Fruit fly (Drosophila melanogaster): Measurements from ENCODE around the gene CG13127.

Gene CG13127

DNA sequence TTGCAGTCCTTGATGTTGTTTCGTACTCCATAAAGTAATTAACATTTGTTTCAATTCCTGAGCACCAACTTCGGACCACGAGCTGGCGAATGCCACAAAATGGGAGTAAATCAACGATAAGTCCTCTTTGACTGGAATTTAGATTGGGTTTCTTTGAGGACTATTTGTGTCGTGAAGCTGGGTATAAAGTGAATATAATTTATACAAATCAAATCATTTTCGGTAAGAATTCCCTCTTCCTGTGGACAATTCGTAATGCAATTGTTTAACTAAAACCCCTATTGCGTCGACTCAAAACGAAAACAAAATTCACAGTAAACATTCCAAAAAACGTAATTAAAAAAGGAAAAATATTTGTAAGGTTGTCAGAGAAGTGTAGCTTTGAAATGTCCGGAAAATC lies at the start of gene CG13127:
TSS of gene CG13127 (plus strand) at position 301 of the 400 bp plus-strand sequence.
- TF ChIP-seq CG8478 (optimal IDR thresholded peaks at IDR 0.05) (no peak), CTCF (optimal IDR thresholded peaks at IDR 0.05) (no peak)

DNA sequence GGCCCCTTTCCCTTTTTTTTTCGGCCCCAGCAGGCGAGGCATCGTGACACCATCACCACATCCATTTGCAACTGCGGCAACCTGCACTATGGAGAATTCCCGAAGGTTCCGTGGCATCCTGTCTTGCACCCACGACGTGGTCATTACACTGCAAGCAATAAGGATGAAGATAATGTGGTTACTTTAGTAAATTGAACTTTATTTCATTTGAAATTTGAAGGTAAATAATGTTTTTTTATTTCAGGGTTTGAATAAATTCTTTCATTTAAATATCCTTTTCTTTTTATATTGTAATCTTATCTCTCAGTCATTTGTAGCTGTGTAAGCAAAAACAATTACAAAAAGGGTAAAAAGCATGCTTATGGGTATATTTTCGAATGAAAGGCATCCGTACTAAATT lies 44.7 kb upstream of the CG13127 start:
- TF ChIP-seq CG8478 (optimal IDR thresholded peaks at IDR 0.05) (no peak), CTCF (optimal IDR thresholded peaks at IDR 0.05) (no peak)

dm6 chr2L:9982516-9982915 lies 44.0 kb upstream of the CG13127 start:
- TF ChIP-seq CG8478 (optimal IDR thresholded peaks at IDR 0.05): no peak
- no peak for TF ChIP-seq CTCF (optimal IDR thresholded peaks at IDR 0.05)

- TF ChIP-seq CTCF (optimal IDR thresholded peaks at IDR 0.05) (no peak), CG8478 (optimal IDR thresholded peaks at IDR 0.05) (no peak)
Measured at dm6 chr2L:9984078-9984772, 42.3 kb upstream of the CG13127 start, which contains the start of gene bib. Gene bib (plus strand): TSS chr2L:9984645.

DNA sequence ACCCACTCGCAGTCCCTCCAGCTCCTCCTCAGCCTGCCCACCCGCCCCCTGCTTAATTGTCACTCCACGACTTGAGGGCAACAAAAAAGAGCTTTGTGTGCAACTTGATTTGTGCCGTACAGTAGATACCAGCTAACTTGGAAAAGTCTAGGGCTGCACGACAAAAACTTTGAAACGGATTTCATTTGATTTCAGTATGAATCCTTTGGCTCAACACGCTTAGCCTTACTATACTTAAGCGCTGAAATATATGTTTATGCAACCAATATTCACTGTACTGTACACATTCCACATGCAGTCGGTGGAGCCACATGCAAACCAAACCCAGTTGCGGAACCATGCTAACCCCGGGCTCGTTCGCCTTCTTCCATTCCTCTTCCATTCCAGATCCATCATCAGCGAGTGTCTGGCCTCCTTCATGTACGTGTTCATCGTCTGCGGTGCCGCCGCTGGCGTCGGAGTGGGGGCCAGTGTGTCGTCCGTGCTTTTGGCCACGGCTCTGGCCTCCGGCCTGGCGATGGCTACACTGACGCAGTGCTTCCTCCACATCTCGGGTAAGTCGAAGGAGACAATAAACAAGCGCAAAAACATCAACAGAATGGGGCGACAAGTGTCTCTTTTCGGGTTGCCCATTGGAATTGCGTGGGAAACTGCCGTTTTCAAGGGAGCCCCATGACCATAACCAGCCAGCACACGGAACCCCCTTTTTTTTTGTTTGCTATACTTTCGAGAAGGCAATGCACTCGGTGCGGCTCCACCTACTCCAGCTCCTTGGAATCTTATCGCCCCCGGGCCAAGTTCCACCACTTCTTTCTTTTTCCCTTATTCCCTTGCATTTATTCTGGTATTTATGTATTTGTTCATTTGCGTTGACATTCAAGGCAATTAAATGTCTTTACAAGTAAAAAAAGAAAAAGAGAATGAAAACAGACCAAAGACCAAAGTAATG lies 39.8 kb upstream of the CG13127 start:
- TF ChIP-seq CTCF (optimal IDR thresholded peaks at IDR 0.05) (no peak), CG8478 (optimal IDR thresholded peaks at IDR 0.05) (no peak)

DNA sequence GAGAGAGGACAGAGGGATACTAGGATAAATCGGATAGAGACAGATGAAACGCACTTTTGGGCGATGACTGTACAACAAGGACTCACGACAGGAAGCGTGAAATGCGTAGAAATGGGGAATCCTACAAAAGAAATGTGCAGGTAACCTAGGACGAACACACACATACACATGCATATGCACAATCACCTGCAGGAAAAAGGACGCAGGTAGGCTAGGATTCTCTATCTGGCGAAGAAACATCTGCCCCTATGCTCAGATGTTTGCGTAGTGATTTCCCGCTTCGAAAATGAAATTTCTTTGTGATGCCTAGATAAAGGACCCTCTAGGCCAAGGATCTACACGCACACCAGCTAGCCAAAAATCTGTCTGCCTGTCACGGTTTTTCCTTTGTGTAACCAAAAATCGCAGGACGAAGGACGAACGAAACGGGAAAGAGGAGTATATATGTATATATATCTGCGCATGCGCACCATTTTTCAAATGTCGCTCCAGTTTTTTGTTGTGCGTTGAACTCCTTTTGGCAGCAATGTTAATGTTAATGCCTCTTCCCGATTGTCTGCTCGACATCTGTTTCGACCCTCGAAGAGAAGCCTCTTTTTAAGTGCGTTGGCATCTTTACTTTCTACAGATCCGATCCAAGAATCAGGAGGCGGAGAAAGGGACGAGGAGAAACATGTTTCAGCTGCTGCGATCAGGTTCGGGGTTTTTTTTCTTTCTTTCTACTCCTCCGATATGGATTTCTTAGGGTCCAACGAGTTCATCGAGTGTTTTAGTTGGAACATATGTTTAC lies 38.1 kb upstream of the CG13127 start:
- TF ChIP-seq CG8478 (optimal IDR thresholded peaks at IDR 0.05) (no peak), CTCF (optimal IDR thresholded peaks at IDR 0.05) (no peak)

- TF ChIP-seq CTCF (optimal IDR thresholded peaks at IDR 0.05) (no peak), CG8478 (optimal IDR thresholded peaks at IDR 0.05) (no peak)
Measured at dm6 chr2L:9989275-9989674, 37.2 kb upstream of the CG13127 start.

DNA sequence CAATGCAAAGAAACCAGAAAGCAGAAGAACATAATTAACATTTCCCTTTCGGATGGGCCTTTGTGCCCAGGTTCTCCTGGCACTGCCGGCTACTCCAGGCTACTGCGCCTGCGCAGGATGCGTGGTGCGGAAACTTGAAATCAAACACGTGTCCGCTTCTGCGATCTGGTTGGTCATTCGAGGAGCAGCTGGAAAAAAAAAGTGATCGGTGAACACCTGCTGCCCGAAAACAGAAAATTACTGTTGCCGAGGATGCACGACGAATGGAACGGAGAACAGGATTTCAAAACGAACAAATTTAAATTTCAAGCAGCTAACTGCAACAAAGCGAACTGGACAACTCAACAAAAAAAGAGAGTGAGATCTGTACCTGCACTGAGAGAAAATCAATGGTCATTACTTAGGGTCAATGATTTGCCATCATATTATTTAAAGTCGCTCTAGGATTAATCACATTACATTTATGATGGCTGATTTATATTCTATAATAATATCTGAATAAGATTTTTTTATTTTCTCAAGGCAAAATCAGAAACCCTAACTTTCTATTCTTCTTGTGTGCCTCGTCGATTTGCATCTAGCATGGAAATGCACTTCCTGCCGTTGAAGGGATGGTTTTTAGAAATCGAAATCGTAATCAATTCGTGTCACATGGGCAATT lies 36.5 kb upstream of the CG13127 start:
- TF ChIP-seq CG8478 (optimal IDR thresholded peaks at IDR 0.05) (no peak), CTCF (optimal IDR thresholded peaks at IDR 0.05) (no peak)

DNA sequence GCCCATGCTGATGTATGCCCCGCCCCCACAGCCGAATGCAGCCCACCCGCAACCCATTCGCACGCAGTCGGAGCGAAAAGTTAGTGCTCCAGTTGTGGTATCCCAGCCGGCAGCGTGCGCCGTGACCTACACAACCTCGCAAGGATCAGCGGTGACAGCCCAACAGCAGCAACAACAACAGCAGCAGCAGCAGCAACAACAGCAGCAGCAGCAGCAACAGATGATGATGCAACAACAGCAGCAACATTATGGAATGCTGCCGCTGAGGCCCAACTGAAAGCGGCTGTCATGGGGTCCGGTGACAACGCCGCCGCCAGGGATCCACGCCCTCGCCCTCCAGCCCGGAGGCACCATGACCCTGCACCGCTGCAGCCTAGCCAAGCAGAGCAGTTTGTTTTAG lies 32.1 kb upstream of the CG13127 start:
- TF ChIP-seq CG8478 (optimal IDR thresholded peaks at IDR 0.05): no peak
- no peak for TF ChIP-seq CTCF (optimal IDR thresholded peaks at IDR 0.05)

DNA sequence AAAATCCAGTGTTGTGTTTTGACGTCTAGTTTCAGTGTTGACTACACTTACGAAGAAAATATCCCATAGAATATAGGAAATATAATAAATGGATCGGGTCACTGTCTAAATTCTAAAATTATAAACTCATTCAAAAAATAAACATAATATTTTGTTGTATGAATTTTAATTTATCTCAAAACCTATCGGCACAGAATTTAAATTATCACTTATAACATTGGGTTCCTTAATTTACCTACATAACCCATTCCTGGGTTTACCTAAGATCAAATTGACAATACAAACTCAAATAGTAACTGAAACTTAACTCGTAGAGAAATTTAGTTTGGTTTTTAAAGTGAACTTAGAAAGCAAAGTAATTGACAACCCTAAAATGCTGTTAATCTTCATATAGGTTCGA lies 29.9 kb upstream of the CG13127 start:
- no peak for TF ChIP-seq CTCF (optimal IDR thresholded peaks at IDR 0.05)

- TF ChIP-seq CG8478 (optimal IDR thresholded peaks at IDR 0.05) (no peak), CTCF (optimal IDR thresholded peaks at IDR 0.05) (no peak)
Measured at dm6 chr2L:10002408-10003358, 23.8 kb upstream of the CG13127 start, which contains the start of the genes CG31875 and SoYb. Gene CG31875 (minus strand): TSS chr2L:10002736. Gene SoYb (minus strand): TSS chr2L:10002736.

DNA sequence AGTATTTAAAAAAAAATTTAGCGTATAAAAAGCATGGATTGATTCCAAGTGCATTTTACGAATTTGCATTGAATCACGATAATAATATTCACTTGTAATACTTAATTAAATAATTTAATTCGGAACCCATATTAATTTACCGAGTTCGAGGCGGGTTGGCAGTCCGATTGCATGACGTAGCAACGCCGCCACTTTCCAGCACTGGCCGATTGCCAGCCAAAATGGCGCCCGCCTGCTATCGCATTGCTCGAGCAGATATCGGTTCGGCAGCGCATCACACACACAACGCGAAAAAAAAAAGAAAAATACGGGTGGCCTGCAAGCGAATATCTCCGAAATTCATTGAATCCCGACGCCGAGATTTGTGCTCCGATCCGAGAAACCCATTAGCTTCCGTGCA lies 22.9 kb upstream of the CG13127 start, which contains the start of gene Ndf:
TSS of gene Ndf (plus strand) at position 240 of the 400 bp plus-strand sequence.
- TF ChIP-seq CG8478 (optimal IDR thresholded peaks at IDR 0.05): no peak
- TF ChIP-seq CTCF (optimal IDR thresholded peaks at IDR 0.05): peak in 1 of 2 experiments; percentile 20

DNA sequence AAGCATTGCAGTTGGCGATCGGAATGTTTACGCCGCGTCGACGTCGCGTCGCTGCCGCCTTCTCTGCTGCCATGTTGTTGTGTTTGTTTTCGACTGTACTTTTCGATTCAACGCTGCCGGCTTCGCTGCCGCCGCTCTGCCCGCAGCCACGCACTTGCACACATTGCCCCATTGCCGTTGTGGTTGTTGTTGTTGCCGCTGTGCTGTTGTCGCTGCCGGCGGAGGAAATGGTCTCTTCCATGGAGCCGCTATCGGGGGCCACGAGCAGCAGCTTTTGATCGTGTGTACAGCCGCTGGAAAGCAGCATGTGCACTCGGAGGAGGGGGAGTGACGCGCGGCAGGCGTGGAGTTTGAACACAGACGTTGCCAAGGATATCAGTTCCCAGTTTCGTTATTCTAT lies 21.9 kb upstream of the CG13127 start:
- TF ChIP-seq CTCF (optimal IDR thresholded peaks at IDR 0.05) (no peak), CG8478 (optimal IDR thresholded peaks at IDR 0.05) (no peak)
